Worm (Caenorhabditis elegans) whole organism, L2 larva: ENCODE results near the gene C06E4.8.

Experiments used
- ZK546.5 ChIP-seq: sonication (generic microtip); optimal IDR thresholded peaks from 2 replicates; lab custom pipeline; 2017; ENCODE audit warnings: missing biosample characterization, missing genetic modification characterization
- alr-1 ChIP-seq: fragments of 150-350 bp; optimal IDR thresholded peaks from 2 replicates; lab custom pipeline; 2014; ENCODE audit warnings: missing biosample characterization, missing genetic modification characterization
- aly-2 ChIP-seq: fragments of 150-350 bp; optimal IDR thresholded peaks from 2 replicates; lab custom pipeline; 2014; ENCODE audit warnings: missing biosample characterization, missing genetic modification characterization
- ama-1 ChIP-seq: fragments of 150-350 bp; optimal IDR thresholded peaks from 2 replicates; lab custom pipeline; 2018; ENCODE audit warnings: inconsistent platforms
- ceh-82 ChIP-seq: fragments of 150-350 bp; optimal IDR thresholded peaks from 2 replicates; lab custom pipeline; 2014; ENCODE audit warnings: missing biosample characterization, missing genetic modification characterization
- egl-27 ChIP-seq: sonication (generic microtip); optimal IDR thresholded peaks from 3 replicates; lab custom pipeline; 2017; ENCODE audit warnings: missing biosample characterization, missing genetic modification reagents, missing genetic modification characterization
- fos-1 ChIP-seq: fragments of 150-350 bp; optimal IDR thresholded peaks from 2 replicates; lab custom pipeline; 2014; ENCODE audit warnings: missing biosample characterization, missing genetic modification characterization
- lin-13 ChIP-seq: fragments of 150-350 bp; optimal IDR thresholded peaks from 2 replicates; lab custom pipeline; 2014; ENCODE audit warnings: missing biosample characterization, missing genetic modification reagents, missing genetic modification characterization
- lin-39 ChIP-seq: fragments of 150-350 bp; optimal IDR thresholded peaks from 2 replicates; lab custom pipeline; 2014; ENCODE audit warnings: missing biosample characterization, missing genetic modification reagents, missing genetic modification characterization
- mab-5 ChIP-seq: fragments of 150-350 bp; optimal IDR thresholded peaks from 2 replicates; lab custom pipeline; 2014; ENCODE audit warnings: missing biosample characterization, missing genetic modification characterization
- nhr-11 ChIP-seq: fragments of 150-350 bp; optimal IDR thresholded peaks from 2 replicates; lab custom pipeline; 2014; ENCODE audit warnings: missing biosample characterization, missing genetic modification characterization
- nhr-12 ChIP-seq: fragments of 150-350 bp; optimal IDR thresholded peaks from 2 replicates; lab custom pipeline; 2014; ENCODE audit warnings: missing biosample characterization, missing genetic modification characterization
- nhr-23 ChIP-seq: fragments of 150-350 bp; optimal IDR thresholded peaks from 2 replicates; lab custom pipeline; 2014; ENCODE audit warnings: missing biosample characterization, missing genetic modification reagents, missing genetic modification characterization
- nhr-6 ChIP-seq: fragments of 150-350 bp; optimal IDR thresholded peaks from 2 replicates; lab custom pipeline; 2014; ENCODE audit warnings: missing biosample characterization, missing genetic modification characterization

DNA sequence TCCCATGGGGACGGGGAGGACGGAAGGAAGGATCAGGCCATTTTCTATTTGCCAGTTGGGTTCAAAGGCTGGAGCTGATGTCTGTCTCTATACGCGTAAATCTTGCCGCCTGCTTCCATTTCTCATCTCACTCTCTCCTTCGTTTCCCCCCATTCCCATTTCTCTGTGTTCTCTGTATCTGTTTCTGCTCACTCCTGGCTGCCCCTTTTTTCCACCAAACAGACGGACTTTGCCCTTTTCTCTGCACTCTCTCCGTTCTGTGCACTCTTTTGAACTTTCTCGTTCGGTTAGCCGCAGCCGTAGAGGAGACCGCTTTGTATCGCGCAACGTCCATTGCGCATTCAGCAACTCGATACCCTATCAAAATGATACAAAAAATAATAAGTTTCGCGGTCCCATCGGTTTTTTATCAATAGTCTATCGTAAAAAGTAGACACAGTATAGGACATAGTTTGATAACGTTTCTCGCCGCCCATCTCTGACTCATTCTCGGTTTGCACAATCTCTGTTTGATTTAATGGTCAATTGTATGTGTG, 50.2 kb downstream of the C06E4.8 start:
- peak; percentile 26 for TF ChIP-seq mab-5
- peak; percentile 97 for TF ChIP-seq fos-1
- TF ChIP-seq ama-1 (lab: Kevin White, UChicago), result no peak
- TF ChIP-seq egl-27 (tag; lab: Kevin White, UChicago), result no peak
- TF ChIP-seq ZK546.5 (tag; lab: Kevin White, UChicago), result no peak
- TF ChIP-seq nhr-12 (tag; lab: Kevin White, UChicago), result no peak
- peak; percentile 44 for TF ChIP-seq lin-13 (GFP tag; lab: Kevin White, UChicago)
- TF ChIP-seq nhr-11 (tag; lab: Kevin White, UChicago), result peak; percentile 14
- no peak for TF ChIP-seq nhr-6 (tag; lab: Kevin White, UChicago)
- TF ChIP-seq nhr-23 (tag; lab: Kevin White, UChicago), result no peak
- no peak for TF ChIP-seq lin-39 (tag; lab: Kevin White, UChicago)
- no peak for TF ChIP-seq aly-2
- no peak for TF ChIP-seq ceh-82 (tag; lab: Kevin White, UChicago)
- no peak for TF ChIP-seq alr-1 (tag; lab: Kevin White, UChicago)
